Worm (Caenorhabditis elegans): ENCODE measurements around the gene ugt-16.

Gene ugt-16

DNA sequence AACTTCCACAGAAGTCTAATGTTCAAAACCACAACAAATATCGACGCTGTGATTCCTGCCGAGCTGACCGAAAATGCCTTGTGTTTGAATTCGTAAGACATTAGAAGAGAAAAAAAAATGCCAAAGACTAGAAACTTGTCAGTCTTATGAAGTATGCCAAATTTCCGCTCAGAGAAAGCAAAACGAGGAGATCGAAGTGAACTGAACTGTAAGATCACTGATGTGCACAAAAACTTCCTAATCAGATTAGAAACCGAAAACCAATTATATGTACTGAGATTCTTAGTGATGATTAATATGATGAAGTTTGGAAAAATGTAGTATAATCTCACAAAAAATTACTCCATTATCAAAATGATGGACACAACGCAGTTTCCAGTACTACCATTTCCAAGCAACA, 36.4 kb upstream of the ugt-16 start, which contains the start of gene srbc-44:
srbc-44 (minus strand) TSS at position 101 of the 400 bp plus-strand sequence.
- TF ChIP-seq snpc-1.3 (tag; optimal IDR thresholded peaks at IDR 0.05; ENCODE audit: insufficient read depth) = no peak
- no peak for TF ChIP-seq rec-8 (tag; optimal IDR thresholded peaks at IDR 0.05)
- TF ChIP-seq hlh-26 (GFP tag; conservative IDR thresholded peaks at IDR 0.05) = no peak
- no peak for TF ChIP-seq dpl-1 (GFP tag; optimal IDR thresholded peaks at IDR 0.05)
- TF ChIP-seq mcd-1 (GFP tag; IDR thresholded peaks at IDR 0.05) = no peak
- TF ChIP-seq F57A8.1 (GFP tag; optimal IDR thresholded peaks at IDR 0.05) = no peak
- TF ChIP-seq ceh-27 (GFP tag; optimal IDR thresholded peaks at IDR 0.05) = no peak
- TF ChIP-seq C17E4.6 (GFP tag; IDR thresholded peaks at IDR 0.05) = no peak
- TF ChIP-seq D2030.7 (GFP tag; IDR thresholded peaks at IDR 0.05) = no peak
- TF ChIP-seq chd-7 (tag; optimal IDR thresholded peaks at IDR 0.05) = no peak
- no peak for TF ChIP-seq hlh-12 (tag; optimal IDR thresholded peaks at IDR 0.05)
- TF ChIP-seq nhr-90 (tag; optimal IDR thresholded peaks at IDR 0.05) = no peak
- no peak for TF ChIP-seq madf-8 (GFP tag; conservative IDR thresholded peaks at IDR 0.05)
- no peak for TF ChIP-seq bed-2 (GFP tag; IDR thresholded peaks at IDR 0.05)
- no peak for TF ChIP-seq B0035.1 (tag; optimal IDR thresholded peaks at IDR 0.05)
- TF ChIP-seq Y79H2A.3 (GFP tag; conservative IDR thresholded peaks at IDR 0.05) = no peak

- TF ChIP-seq F22D6.2 (tag; optimal IDR thresholded peaks at IDR 0.05) (no peak), F57C9.4 (tag; optimal IDR thresholded peaks at IDR 0.05) (no peak), T07F8.4 (tag; optimal IDR thresholded peaks at IDR 0.05) (no peak), attf-3 (GFP tag; conservative IDR thresholded peaks at IDR 0.05) (no peak), rcor-1 (GFP tag; IDR thresholded peaks at IDR 0.05) (no peak)
Observed at ce11 chrV:12790188-12790587, 34.6 kb upstream of the ugt-16 start, which contains the start of gene srbc-43. Gene srbc-43 (minus strand): TSS chrV:12790518.

- peak; percentile 22 for TF ChIP-seq nhr-80 (tag; optimal IDR thresholded peaks at IDR 0.05)
- TF ChIP-seq B0019.2 (GFP tag; conservative IDR thresholded peaks at IDR 0.05) = no peak
- TF ChIP-seq attf-5 (GFP tag; optimal IDR thresholded peaks at IDR 0.05) = no peak
- TF ChIP-seq ccch-3 (GFP tag; optimal IDR thresholded peaks at IDR 0.05) = no peak
- TF ChIP-seq sdz-38 (tag; optimal IDR thresholded peaks at IDR 0.05) = no peak
Observed at ce11 chrV:12792752-12793151, 32.1 kb upstream of the ugt-16 start, which contains the start of gene ugt-5. Gene ugt-5 (minus strand): TSS chrV:12792965.

DNA sequence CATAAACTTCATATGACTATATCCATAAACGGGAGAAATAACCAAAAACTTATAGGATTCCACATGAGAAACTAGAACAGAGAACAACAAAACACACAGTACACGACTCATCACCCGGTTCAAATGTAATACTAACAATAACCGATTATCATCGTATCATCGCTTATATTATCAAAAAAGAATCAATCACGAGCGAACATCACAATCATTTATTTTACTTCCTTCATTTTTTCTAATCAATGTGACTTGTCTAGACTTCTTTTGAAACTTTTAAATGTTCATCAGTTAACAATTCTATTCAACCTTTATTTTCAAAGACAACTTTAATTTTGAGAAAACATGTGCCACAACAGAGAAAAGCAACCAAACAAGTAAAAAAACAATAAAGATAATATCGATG, 29.6 kb upstream of the ugt-16 start, which contains the start of gene ugt-4:
ugt-4 (minus strand) TSS at position 141 of the 400 bp plus-strand sequence.
- TF ChIP-seq nhr-80 (tag; optimal IDR thresholded peaks at IDR 0.05) (peak; percentile 62), hmg-1.2 (GFP tag; IDR thresholded peaks at IDR 0.05) (no peak)

DNA sequence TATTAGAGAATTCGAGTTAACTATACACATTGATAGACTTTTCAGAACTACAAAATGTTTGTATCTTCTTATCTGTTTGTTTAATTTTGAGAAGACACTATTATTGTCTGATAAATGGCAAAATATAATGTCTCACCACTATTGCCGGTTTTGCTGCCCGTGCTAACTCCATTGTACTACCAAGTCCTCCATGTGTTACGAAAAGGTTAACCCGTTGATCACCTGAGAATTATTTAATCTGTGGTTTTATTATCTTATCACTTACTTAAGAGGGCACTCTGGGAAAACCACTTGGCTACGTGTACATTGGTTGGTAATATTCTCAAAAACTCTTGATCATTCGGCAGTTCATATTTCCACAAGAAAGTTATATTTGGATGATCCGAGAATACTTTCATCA, 28.9 kb upstream of the ugt-16 start:
- TF ChIP-seq ztf-25 (GFP tag; IDR thresholded peaks at IDR 0.05) (no peak), lin-35 (GFP tag; optimal IDR thresholded peaks at IDR 0.05) (no peak), ceh-40 (GFP tag; IDR thresholded peaks at IDR 0.05) (no peak), B0336.3 (GFP tag; IDR thresholded peaks at IDR 0.05) (no peak), ceh-58 (GFP tag; IDR thresholded peaks at IDR 0.05) (no peak), somi-1 (GFP tag; optimal IDR thresholded peaks at IDR 0.05) (no peak), ztf-18 (tag; optimal IDR thresholded peaks at IDR 0.05) (no peak), repo-1 (tag; optimal IDR thresholded peaks at IDR 0.05) (no peak), Y67H2A.10 (GFP tag; conservative IDR thresholded peaks at IDR 0.05) (no peak), atf-7 (tag; optimal IDR thresholded peaks at IDR 0.05) (no peak), C17E4.6 (GFP tag; IDR thresholded peaks at IDR 0.05) (no peak), chd-7 (tag; optimal IDR thresholded peaks at IDR 0.05) (no peak), nhr-120 (GFP tag; IDR thresholded peaks at IDR 0.05) (no peak), hmg-1.2 (GFP tag; IDR thresholded peaks at IDR 0.05) (no peak), hmg-20 (GFP tag; IDR thresholded peaks at IDR 0.05) (no peak), gei-17 (GFP tag; optimal IDR thresholded peaks at IDR 0.05) (no peak)
